Worm (Caenorhabditis elegans) whole organism, late embryonic: ENCODE measurements around the gene T21H3.1.
"Not testable (repeated sequence)": the region's sequence is repeated elsewhere in the genome, so short reads cannot be mapped to it uniquely, and the experiment has no call there.

ENCODE experiments used
- C08G9.2 ChIP-seq: sonication (generic microtip); optimal IDR thresholded peaks from 2 replicates; lab custom pipeline; 2016; ENCODE audit warnings: mild to moderate bottlenecking, missing genetic modification characterization, moderate library complexity, missing compliant biosample characterization
- F13H6.1 ChIP-seq: sonication (generic microtip); optimal IDR thresholded peaks from 2 replicates; lab custom pipeline; 2016; ENCODE audit warnings: missing genetic modification characterization, missing compliant biosample characterization
- K09A11.1 ChIP-seq: sonication (generic microtip); optimal IDR thresholded peaks from 2 replicates; lab custom pipeline; 2017; ENCODE audit warnings: antibody characterized with exemption, mild to moderate bottlenecking, missing genetic modification characterization, missing compliant biosample characterization; ENCODE audit not compliant: insufficient read depth
- Y22D7AL.16 ChIP-seq: sonication (generic microtip); optimal IDR thresholded peaks from 2 replicates; lab custom pipeline; 2016; ENCODE audit warnings: missing genetic modification characterization, missing compliant biosample characterization
- ahr-1 ChIP-seq: sonication (generic microtip); optimal IDR thresholded peaks from 2 replicates; lab custom pipeline; 2016; ENCODE audit warnings: missing genetic modification characterization, missing compliant biosample characterization
- ceh-14 ChIP-seq: sonication (generic microtip); optimal IDR thresholded peaks from 2 replicates; lab custom pipeline; 2016; ENCODE audit warnings: missing genotype, missing genetic modification characterization, missing compliant biosample characterization
- ceh-18 ChIP-seq: sonication (generic microtip); optimal IDR thresholded peaks from 2 replicates; lab custom pipeline; 2016; ENCODE audit warnings: missing genetic modification characterization, missing compliant biosample characterization
- ceh-19 ChIP-seq: fragments of 200-800 bp; sonication (Bioruptor generic); optimal IDR thresholded peaks from 2 replicates; lab custom pipeline; 2018; ENCODE audit warnings: mild to moderate bottlenecking, missing genetic modification characterization, missing compliant biosample characterization
- ceh-2 ChIP-seq: sonication (generic microtip); optimal IDR thresholded peaks from 2 replicates; lab custom pipeline; 2016; ENCODE audit warnings: missing genotype, missing genetic modification characterization, missing compliant biosample characterization
- ceh-22 ChIP-seq: sonication (generic microtip); optimal IDR thresholded peaks from 2 replicates; lab custom pipeline; 2017; ENCODE audit warnings: missing biosample characterization, missing genetic modification characterization
- ceh-31 ChIP-seq: sonication (generic microtip); optimal IDR thresholded peaks from 2 replicates; lab custom pipeline; 2016; ENCODE audit warnings: missing genetic modification characterization, missing compliant biosample characterization
- ceh-34 ChIP-seq: sonication (generic microtip); optimal IDR thresholded peaks from 2 replicates; lab custom pipeline; 2016; ENCODE audit warnings: mild to moderate bottlenecking, missing genetic modification characterization, missing compliant biosample characterization
- ceh-45 ChIP-seq: fragments of 200-800 bp; sonication (Bioruptor generic); IDR thresholded peaks from 2 replicates; pipeline ENCODE4 v1.3.6; 2022; ENCODE audit warnings: missing genetic modification reagents, missing genetic modification characterization, missing compliant biosample characterization
- ceh-6 ChIP-seq: fragments of 200-800 bp; sonication (Bioruptor generic); optimal IDR thresholded peaks from 2 replicates; lab custom pipeline; 2018; ENCODE audit warnings: mild to moderate bottlenecking, missing genetic modification characterization, missing compliant biosample characterization
- dmd-4 ChIP-seq: sonication (generic microtip); optimal IDR thresholded peaks from 2 replicates; lab custom pipeline; 2016; ENCODE audit warnings: borderline replicate concordance, missing genetic modification characterization, missing compliant biosample characterization
- elt-2 ChIP-seq: sonication (generic microtip); optimal IDR thresholded peaks from 2 replicates; lab custom pipeline; 2016; ENCODE audit warnings: missing genetic modification reagents, missing genetic modification characterization, missing compliant biosample characterization
- ets-4 ChIP-seq: sonication (generic microtip); optimal IDR thresholded peaks from 2 replicates; lab custom pipeline; 2016; ENCODE audit warnings: missing genetic modification characterization, missing compliant biosample characterization
- eyg-1 ChIP-seq: sonication (generic microtip); optimal IDR thresholded peaks from 2 replicates; lab custom pipeline; 2016; ENCODE audit warnings: missing genotype, missing genetic modification characterization, missing compliant biosample characterization
- fax-1 ChIP-seq: sonication (generic microtip); optimal IDR thresholded peaks from 2 replicates; lab custom pipeline; 2016; ENCODE audit warnings: missing genotype, missing genetic modification characterization, missing compliant biosample characterization
- fkh-6 ChIP-seq: sonication (generic microtip); optimal IDR thresholded peaks from 2 replicates; lab custom pipeline; 2016; ENCODE audit warnings: missing genetic modification characterization, missing compliant biosample characterization
- gmeb-2 ChIP-seq: sonication (generic microtip); optimal IDR thresholded peaks from 2 replicates; lab custom pipeline; 2016; ENCODE audit warnings: missing genetic modification characterization, inconsistent platforms, missing compliant biosample characterization
- hlh-15 ChIP-seq: sonication (generic microtip); optimal IDR thresholded peaks from 2 replicates; lab custom pipeline; 2016; ENCODE audit warnings: missing genetic modification characterization, missing compliant biosample characterization
- hlh-30 ChIP-seq: sonication (generic microtip); optimal IDR thresholded peaks from 2 replicates; lab custom pipeline; 2017; ENCODE audit warnings: antibody characterized with exemption, missing genetic modification characterization, missing compliant biosample characterization; ENCODE audit not compliant: insufficient read depth
- hlh-6 ChIP-seq: sonication (generic microtip); optimal IDR thresholded peaks from 2 replicates; lab custom pipeline; 2016; ENCODE audit warnings: missing genotype, missing genetic modification characterization, missing compliant biosample characterization
- hlh-8 ChIP-seq: sonication (generic microtip); optimal IDR thresholded peaks from 2 replicates; lab custom pipeline; 2016; ENCODE audit warnings: missing genotype, missing genetic modification characterization, missing compliant biosample characterization
- lim-6 ChIP-seq: sonication (generic microtip); optimal IDR thresholded peaks from 2 replicates; lab custom pipeline; 2016; ENCODE audit warnings: missing genetic modification characterization, missing compliant biosample characterization
- madf-2 ChIP-seq: sonication (generic microtip); optimal IDR thresholded peaks from 2 replicates; lab custom pipeline; 2017; ENCODE audit warnings: missing genetic modification characterization, missing compliant biosample characterization
- mec-3 ChIP-seq: sonication (generic microtip); optimal IDR thresholded peaks from 2 replicates; lab custom pipeline; 2016; ENCODE audit warnings: borderline replicate concordance, missing genetic modification characterization, missing compliant biosample characterization
- nfya-1 ChIP-seq: sonication (generic microtip); optimal IDR thresholded peaks from 2 replicates; lab custom pipeline; 2017; ENCODE audit warnings: missing genetic modification characterization, mild to moderate bottlenecking, missing compliant biosample characterization, antibody characterized with exemption, moderate library complexity
- nhr-11 ChIP-seq: fragments of 150-350 bp; optimal IDR thresholded peaks from 2 replicates; lab custom pipeline; 2014; ENCODE audit warnings: missing biosample characterization, missing genetic modification characterization
- npax-4 ChIP-seq: sonication (generic microtip); optimal IDR thresholded peaks from 2 replicates; lab custom pipeline; 2016; ENCODE audit warnings: missing genetic modification characterization, missing compliant biosample characterization
- pag-3 ChIP-seq: sonication (generic microtip); optimal IDR thresholded peaks from 2 replicates; lab custom pipeline; 2016; ENCODE audit warnings: missing compliant biosample characterization, missing genetic modification characterization, borderline replicate concordance
- pat-9 ChIP-seq: fragments of 200-800 bp; sonication (Bioruptor generic); optimal IDR thresholded peaks from 2 replicates; lab custom pipeline; 2018; ENCODE audit warnings: mild to moderate bottlenecking, missing genetic modification characterization, moderate library complexity, missing compliant biosample characterization
- pqm-1 ChIP-seq: sonication (generic microtip); optimal IDR thresholded peaks from 2 replicates; lab custom pipeline; 2016; ENCODE audit warnings: missing genetic modification characterization, missing compliant biosample characterization
- pros-1 ChIP-seq: fragments of 150-350 bp; optimal IDR thresholded peaks from 2 replicates; lab custom pipeline; 2014; ENCODE audit warnings: missing biosample characterization, missing genetic modification reagents, missing genetic modification characterization
- ref-2 ChIP-seq: sonication (generic microtip); optimal IDR thresholded peaks from 2 replicates; lab custom pipeline; 2016; ENCODE audit warnings: missing genetic modification characterization, missing compliant biosample characterization
- rnt-1 ChIP-seq: sonication (generic microtip); optimal IDR thresholded peaks from 2 replicates; lab custom pipeline; 2016; ENCODE audit warnings: missing genetic modification characterization, missing compliant biosample characterization
- syd-9 ChIP-seq: sonication (generic microtip); optimal IDR thresholded peaks from 2 replicates; lab custom pipeline; 2016; ENCODE audit warnings: mild to moderate bottlenecking, missing genetic modification characterization, moderate library complexity, missing compliant biosample characterization
- tbx-2 ChIP-seq: sonication (generic microtip); optimal IDR thresholded peaks from 2 replicates; lab custom pipeline; 2016; ENCODE audit warnings: missing genetic modification characterization, missing compliant biosample characterization
- tbx-7 ChIP-seq: sonication (generic microtip); optimal IDR thresholded peaks from 2 replicates; lab custom pipeline; 2016; ENCODE audit warnings: missing genotype, missing genetic modification characterization, missing compliant biosample characterization
- ttx-3 ChIP-seq: sonication (generic microtip); optimal IDR thresholded peaks from 2 replicates; lab custom pipeline; 2016; ENCODE audit warnings: missing genetic modification reagents, missing genetic modification characterization, missing compliant biosample characterization
- unc-3 ChIP-seq, 2 experiments: fragments of 200-800 bp in 1 of 2; sonication (Bioruptor generic) in 1 of 2; sonication (generic microtip) in 1 of 2; conservative IDR thresholded peaks in 1 of 2; optimal IDR thresholded peaks in 1 of 2; 2 replicates each; pipeline versions ENCODE4 v1.3.6 to Lab custom; 2016 to 2022; ENCODE audit warnings: missing compliant biosample characterization in 2 of 2, missing genetic modification characterization in 2 of 2, missing genetic modification reagents in 1 of 2
- unc-42 ChIP-seq: sonication (generic microtip); optimal IDR thresholded peaks from 2 replicates; lab custom pipeline; 2016; ENCODE audit warnings: missing genotype, missing genetic modification characterization, missing compliant biosample characterization
- unc-86 ChIP-seq: sonication (generic microtip); optimal IDR thresholded peaks from 2 replicates; lab custom pipeline; 2016; ENCODE audit warnings: missing genetic modification characterization, missing compliant biosample characterization
- zip-5 ChIP-seq: sonication (generic microtip); optimal IDR thresholded peaks from 2 replicates; lab custom pipeline; 2016; ENCODE audit warnings: missing genetic modification characterization, missing compliant biosample characterization

The T21H3.1 gene

ce11 chrV:1179279-1179678 is 2.8 kb downstream of the T21H3.1 start, which contains the start of gene F25A2.1:
F25A2.1 (plus strand) TSS chrV:1179579.
- TF ChIP-seq pag-3 (no peak), rnt-1 (no peak), pqm-1 (tag; lab: Kevin White, UChicago) (no peak), ceh-31 (tag; lab: Kevin White, UChicago) (no peak), eyg-1 (tag; lab: Kevin White, UChicago) (no peak), ttx-3 (tag; lab: Kevin White, UChicago) (no peak), pros-1 (tag; lab: Kevin White, UChicago) (no peak), npax-4 (tag; lab: Kevin White, UChicago) (no peak), K09A11.1 (tag; lab: Kevin White, UChicago) (no peak), nhr-11 (tag; lab: Kevin White, UChicago) (no peak), lim-6 (tag; lab: Kevin White, UChicago) (no peak), Y22D7AL.16 (no peak), fkh-6 (tag; lab: Kevin White, UChicago) (no peak), fax-1 (tag; lab: Kevin White, UChicago) (no peak), pat-9 (no peak), ceh-22 (tag; lab: Kevin White, UChicago) (no peak), unc-86 (tag; lab: Kevin White, UChicago) (no peak), zip-5 (no peak), ceh-45 (GFP tag; lab: Robert Waterston, UW) (no peak), syd-9 (tag; lab: Kevin White, UChicago) (no peak)

- peak; percentile 13 for TF ChIP-seq unc-42 (tag; lab: Kevin White, UChicago)
- no peak for TF ChIP-seq dmd-4
- TF ChIP-seq ceh-22 (tag; lab: Kevin White, UChicago), result no peak
- no peak for TF ChIP-seq hlh-15
- TF ChIP-seq hlh-30 (tag; lab: Kevin White, UChicago), result no peak
- TF ChIP-seq elt-2 (tag; lab: Kevin White, UChicago), result no peak
- TF ChIP-seq eyg-1 (tag; lab: Kevin White, UChicago), result no peak
- TF ChIP-seq ceh-6 (GFP tag; lab: Kevin White, UChicago), result no peak
- no peak for TF ChIP-seq ets-4
- TF ChIP-seq tbx-7 (tag; lab: Kevin White, UChicago), result no peak
- TF ChIP-seq nfya-1 (tag; lab: Kevin White, UChicago), result no peak
- no peak for TF ChIP-seq ceh-14
- no peak for TF ChIP-seq madf-2 (tag; lab: Kevin White, UChicago)
- no peak for TF ChIP-seq unc-3 (GFP tag; conservative IDR thresholded peaks at IDR 0.05; lab: Robert Waterston, UW)
- no peak for TF ChIP-seq unc-3 (tag; optimal IDR thresholded peaks at IDR 0.05; lab: Kevin White, UChicago)
- peak; percentile 29 for TF ChIP-seq ref-2 (tag; lab: Kevin White, UChicago)
These were observed 19.5 kb downstream of the T21H3.1 start, which contains the start of the genes wrb-1 and Y50D4A.4 for ce11 chrV:1195995-1196394. wrb-1 (plus strand) TSS chrV:1196072. Y50D4A.4 (minus strand) TSS chrV:1196127.

ce11 chrV:1197064-1197724 is 20.7 kb downstream of the T21H3.1 start:
- TF ChIP-seq hlh-6 (peak; percentile 68), ceh-6 (GFP tag; lab: Kevin White, UChicago) (peak; percentile 29), zip-5 (peak; percentile 63), ets-4 (peak; percentile 86), ceh-2 (peak; percentile 85), tbx-7 (tag; lab: Kevin White, UChicago) (peak; percentile 81), ceh-19 (GFP tag; lab: Kevin White, UChicago) (peak; percentile 30), F13H6.1 (tag; lab: Kevin White, UChicago) (peak; percentile 81), tbx-2 (tag; lab: Kevin White, UChicago) (peak; percentile 86), dmd-4 (peak; percentile 83), elt-2 (tag; lab: Kevin White, UChicago) (peak; percentile 29), ceh-31 (tag; lab: Kevin White, UChicago) (peak; percentile 99), syd-9 (tag; lab: Kevin White, UChicago) (peak; percentile 65), gmeb-2 (tag; lab: Kevin White, UChicago) (peak; percentile 33), lim-6 (tag; lab: Kevin White, UChicago) (peak; percentile 84), ahr-1 (peak; percentile 19), fax-1 (tag; lab: Kevin White, UChicago) (peak; percentile 86), fkh-6 (tag; lab: Kevin White, UChicago) (peak; percentile 22), pag-3 (peak; percentile 80), unc-3 (GFP tag; conservative IDR thresholded peaks at IDR 0.05; lab: Robert Waterston, UW) (peak; percentile 59), ceh-18 (tag; lab: Kevin White, UChicago) (peak; percentile 67), ceh-34 (tag; lab: Kevin White, UChicago) (peak; percentile 83), C08G9.2 (tag; lab: Kevin White, UChicago) (peak; percentile 93), ceh-14 (peak; percentile 92), mec-3 (tag; lab: Kevin White, UChicago) (peak; percentile 86), unc-86 (tag; lab: Kevin White, UChicago) (peak; percentile 36), hlh-8 (peak; percentile 62)
- TF ChIP-seq unc-3 (tag; optimal IDR thresholded peaks at IDR 0.05; lab: Kevin White, UChicago), result not testable (repeated sequence)
